Worm (Caenorhabditis elegans) whole organism, L4 larva: Measurements from ENCODE around the gene xpc-1.

Experiments used
- mdt-29 ChIP-seq: fragments of 200-800 bp; sonication (Bioruptor generic); IDR thresholded peaks from 2 replicates; pipeline ENCODE4 v1.3.6; 2022; ENCODE audit warnings: missing genetic modification reagents, missing genetic modification characterization, missing compliant biosample characterization
- nhr-76 ChIP-seq: fragments of 150-350 bp; optimal IDR thresholded peaks from 2 replicates; lab custom pipeline; 2014; ENCODE audit warnings: missing biosample characterization, missing genetic modification characterization
- pqm-1 ChIP-seq: sonication (generic microtip); optimal IDR thresholded peaks from 2 replicates; lab custom pipeline; 2017; ENCODE audit warnings: missing biosample characterization, missing genetic modification characterization
- snpc-4 ChIP-seq: fragments of 150-350 bp; optimal IDR thresholded peaks from 2 replicates; lab custom pipeline; 2014; ENCODE audit warnings: missing biosample characterization, missing genetic modification characterization
- unc-39 ChIP-seq: sonication (generic microtip); optimal IDR thresholded peaks from 2 replicates; lab custom pipeline; 2017; ENCODE audit warnings: missing biosample characterization, missing genetic modification characterization

DNA sequence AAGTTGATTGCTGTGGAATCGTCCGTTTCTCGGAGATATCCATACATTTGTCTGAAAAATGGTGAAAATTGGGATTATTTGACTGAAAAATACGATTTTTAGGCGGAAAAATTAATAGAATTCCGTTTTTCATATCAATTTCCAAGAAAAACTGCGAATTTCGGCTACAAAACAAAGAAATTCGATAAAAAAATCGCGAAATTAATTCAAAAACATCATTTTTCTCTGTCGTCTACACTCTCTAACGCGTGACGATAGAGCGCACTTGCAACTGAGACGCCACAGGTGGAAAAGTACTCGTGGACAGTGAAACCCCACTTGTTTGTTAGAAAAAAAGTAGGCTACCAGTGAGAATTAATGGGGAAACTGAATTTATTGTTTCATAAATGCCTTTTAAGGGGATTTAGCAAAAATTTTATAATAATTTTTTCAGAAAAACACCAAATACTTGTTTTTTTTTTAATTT is 40.1 kb downstream of the xpc-1 start, which contains the start of gene cpsf-1:
- no peak for TF ChIP-seq unc-39 (tag; lab: Kevin White, UChicago)
- no peak for TF ChIP-seq pqm-1 (tag; lab: Kevin White, UChicago)
- no peak for TF ChIP-seq nhr-76
- no peak for TF ChIP-seq snpc-4
- TF ChIP-seq mdt-29 (GFP tag; lab: Robert Waterston, UW) = no peak
